Fruit fly (Drosophila melanogaster): ENCODE data around the gene CG9312.

Gene CG9312

dm6 chr3R:13815022-13815440, 49.5 kb downstream of the CG9312 start (continued):
- TF ChIP-seq so (GFP tag; IDR thresholded peaks at IDR 0.05) (peak; percentile 21; the same call in 1 of the 3 replicates), NC2β (GFP tag; optimal IDR thresholded peaks at IDR 0.05) (no peak), C15 (GFP tag; IDR thresholded peaks at IDR 0.05) (peak; percentile 41; the same call in 1 of the 3 replicates), CG13296 (GFP tag; optimal IDR thresholded peaks at IDR 0.05) (no peak), vnd (GFP tag; IDR thresholded peaks at IDR 0.05; ENCODE audit: partially characterized antibody) (no peak), Doc3 (GFP tag; IDR thresholded peaks at IDR 0.05; ENCODE audit: partially characterized antibody) (0 out of 3 replicates have a peak, but pooled peaks have one; percentile 36), HLHmδ (GFP tag; optimal IDR thresholded peaks at IDR 0.05) (peak; percentile 21), CG31388 (GFP tag; optimal IDR thresholded peaks at IDR 0.05) (no peak), wdn (GFP tag; IDR thresholded peaks at IDR 0.05) (no peak), Atf6 (GFP tag; IDR thresholded peaks at IDR 0.05) (0 out of 2 replicates have a peak, but pooled peaks have one; percentile 9), Dip3 (GFP tag; optimal IDR thresholded peaks at IDR 0.05) (no peak), CG8388 (GFP tag; optimal IDR thresholded peaks at IDR 0.05) (no peak), CG34376 (GFP tag; optimal IDR thresholded peaks at IDR 0.05) (peak; percentile 2), CG17328 (GFP tag; IDR thresholded peaks at IDR 0.05) (0 out of 2 replicates have a peak, but pooled peaks have one; percentile 20), CG16815 (GFP tag; optimal IDR thresholded peaks at IDR 0.05) (no peak), org-1 (GFP tag; optimal IDR thresholded peaks at IDR 0.05) (no peak), CG10543 (GFP tag; optimal IDR thresholded peaks at IDR 0.05) (no peak), bowl (GFP tag; IDR thresholded peaks at IDR 0.05) (no peak), Lim3 (GFP tag; IDR thresholded peaks at IDR 0.05) (no peak), NK7.1 (GFP tag; optimal IDR thresholded peaks at IDR 0.05) (no peak), Fer3 (tag; optimal IDR thresholded peaks at IDR 0.05) (no peak), CG16863 (GFP tag; optimal IDR thresholded peaks at IDR 0.05) (no peak), ac (GFP tag; optimal IDR thresholded peaks at IDR 0.05) (no peak), Blimp-1 (GFP tag; optimal IDR thresholded peaks at IDR 0.05) (peak; percentile 9), Dp (GFP tag; optimal IDR thresholded peaks at IDR 0.05) (no peak), Dll (GFP tag; IDR thresholded peaks at IDR 0.05; ENCODE audit: partially characterized antibody) (peak; percentile 48; the same call in 1 of the 4 replicates), z (GFP tag; IDR thresholded peaks at IDR 0.05) (peak; percentile 78; the same call in 2 of the 3 replicates), chinmo (GFP tag; IDR thresholded peaks at IDR 0.05; ENCODE audit: partially characterized antibody) (peak; percentile 79; the same call in 2 of the 4 replicates), Hey (tag; optimal IDR thresholded peaks at IDR 0.05) (no peak), Xrp1 (GFP tag; IDR thresholded peaks at IDR 0.05) (peak; percentile 23; the same call in 1 of the 2 replicates), CG18619 (GFP tag; optimal IDR thresholded peaks at IDR 0.05) (no peak)

- TF ChIP-seq CG31441 (GFP tag; IDR thresholded peaks at IDR 0.05) (peak; percentile 42; the same call in 1 of the 2 replicates), ems (GFP tag; optimal IDR thresholded peaks at IDR 0.05) (no peak), cg (GFP tag; optimal IDR thresholded peaks at IDR 0.05) (no peak), tin (GFP tag; optimal IDR thresholded peaks at IDR 0.05) (no peak), CG4820 (GFP tag; optimal IDR thresholded peaks at IDR 0.05) (no peak), CG4707 (GFP tag; optimal IDR thresholded peaks at IDR 0.05) (no peak), Dad (GFP tag; optimal IDR thresholded peaks at IDR 0.05) (no peak), insv (GFP tag; optimal IDR thresholded peaks at IDR 0.05) (no peak), CG17802 (tag; optimal IDR thresholded peaks at IDR 0.05) (no peak), lilli (GFP tag; optimal IDR thresholded peaks at IDR 0.05) (no peak), CHES-1-like (GFP tag; optimal IDR thresholded peaks at IDR 0.05) (no peak), CG30431 (GFP tag; optimal IDR thresholded peaks at IDR 0.05) (no peak), org-1 (GFP tag; optimal IDR thresholded peaks at IDR 0.05) (no peak), CG9215 (GFP tag; IDR thresholded peaks at IDR 0.05) (no peak), corto (GFP tag; optimal IDR thresholded peaks at IDR 0.05) (no peak), grn (GFP tag; optimal IDR thresholded peaks at IDR 0.05) (no peak), grau (tag; optimal IDR thresholded peaks at IDR 0.05) (no peak), Atf3 (GFP tag; optimal IDR thresholded peaks at IDR 0.05) (no peak), CG9932 (GFP tag; IDR thresholded peaks at IDR 0.05) (no peak), HmgZ (tag; optimal IDR thresholded peaks at IDR 0.05) (no peak)
Measured at dm6 chr3R:13815566-13816374, 50.2 kb downstream of the CG9312 start.

Data from whole organism, embryonic.